Fruit fly (Drosophila melanogaster) Kc167 (cell line): ENCODE data around the gene CG15020.

Source experiments
- Myc ChIP-seq: fragments of >200 bp; optimal IDR thresholded peaks from 2 replicates; lab custom pipeline; 2017; ENCODE audit warnings: missing external identifiers
- Sin3A ChIP-seq: fragments of >200 bp; optimal IDR thresholded peaks from 2 replicates; lab custom pipeline; 2018; ENCODE audit warnings: missing external identifiers
- h ChIP-seq: fragments of >200 bp; optimal IDR thresholded peaks from 3 replicates; lab custom pipeline; 2018; ENCODE audit warnings: missing external identifiers
- insv ChIP-seq: fragments of >200 bp; optimal IDR thresholded peaks from 3 replicates; lab custom pipeline; 2018; ENCODE audit warnings: missing external identifiers
- psq ChIP-seq: fragments of >200 bp; optimal IDR thresholded peaks from 2 replicates; lab custom pipeline; 2017; ENCODE audit warnings: missing external identifiers
- ttk ChIP-seq: sonication (Bioruptor generic); optimal IDR thresholded peaks from 2 replicates; lab custom pipeline; 2017; ENCODE audit warnings: missing external identifiers

CG15020 gene

DNA sequence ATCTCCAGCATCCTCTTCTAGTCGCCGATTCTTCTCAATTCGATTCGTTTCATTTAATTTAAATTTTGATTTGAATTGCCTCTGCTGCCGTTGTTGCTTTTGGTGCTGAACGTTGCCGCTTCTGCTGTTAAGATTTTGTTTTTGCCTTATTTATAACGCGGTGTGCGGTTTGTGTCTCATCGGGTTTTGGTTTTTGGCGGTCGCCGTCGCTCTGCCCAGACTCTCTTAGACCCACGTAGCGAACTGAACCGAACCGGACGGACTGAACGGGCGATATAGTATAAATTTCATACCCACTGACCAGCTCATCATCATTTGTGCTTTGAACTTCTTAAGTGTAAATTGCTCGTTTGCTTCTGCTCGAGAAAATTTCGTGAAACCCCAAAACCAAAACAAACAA lies 24.8 kb downstream of the CG15020 start, which contains the start of gene CG12607:
TSS of gene CG12607 (plus strand) at position 301 of the 400 bp plus-strand sequence.
- TF ChIP-seq h (lab: Kevin White, UChicago) (no peak), insv (lab: Kevin White, UChicago) (no peak), Sin3A (lab: Kevin White, UChicago) (no peak), psq (lab: Kevin White, UChicago) (no peak), Myc (lab: Kevin White, UChicago) (no peak), ttk (lab: Kevin White, UChicago) (no peak)

DNA sequence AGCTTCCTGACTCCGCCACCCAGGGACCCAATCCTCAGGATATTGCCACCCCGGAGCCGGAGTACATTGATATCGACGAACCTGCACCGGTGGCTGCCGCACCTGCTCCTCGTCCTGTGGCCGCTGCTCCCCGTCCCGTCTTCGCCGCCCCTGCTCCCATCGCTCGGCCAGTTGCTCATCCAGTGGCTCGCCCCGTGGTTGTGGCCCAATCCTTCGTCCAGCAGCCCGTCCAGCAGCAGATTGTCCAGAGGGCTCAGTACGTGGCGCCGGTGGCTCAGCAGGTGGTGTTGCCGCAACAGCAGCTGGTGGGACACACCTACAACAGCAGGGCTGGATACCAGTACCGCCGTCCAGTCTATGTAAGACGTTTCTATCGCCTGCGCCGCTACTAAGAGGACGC lies 25.8 kb downstream of the CG15020 start:
- no peak for TF ChIP-seq psq (lab: Kevin White, UChicago)
- no peak for TF ChIP-seq Sin3A (lab: Kevin White, UChicago)
- TF ChIP-seq Myc (lab: Kevin White, UChicago), result no peak
- TF ChIP-seq ttk (lab: Kevin White, UChicago), result no peak
- TF ChIP-seq insv (lab: Kevin White, UChicago), result no peak
- no peak for TF ChIP-seq h (lab: Kevin White, UChicago)

DNA sequence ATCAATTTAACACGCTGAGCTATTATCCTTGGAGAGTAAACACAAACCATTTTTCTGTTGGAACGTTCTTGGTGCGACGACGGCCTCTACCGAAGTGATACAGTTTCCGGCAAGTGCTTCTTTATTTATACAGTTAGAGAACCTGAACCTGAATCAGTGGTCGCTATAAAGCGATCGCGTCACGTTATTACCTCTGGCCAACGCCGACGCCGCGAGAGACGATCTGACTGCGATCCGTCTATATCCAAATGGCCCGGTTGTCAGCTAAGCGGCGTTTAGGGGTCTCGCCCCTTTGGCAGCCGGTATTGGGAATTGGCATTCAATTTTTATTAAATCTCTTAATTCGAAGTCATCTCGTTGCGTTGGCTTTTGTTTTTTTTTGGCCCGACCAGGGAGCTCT lies 36.6 kb downstream of the CG15020 start, which contains the start of gene CG11345:
TSS of gene CG11345 (minus strand) at position 101 of the 400 bp plus-strand sequence.
- no peak for TF ChIP-seq h (lab: Kevin White, UChicago)

DNA sequence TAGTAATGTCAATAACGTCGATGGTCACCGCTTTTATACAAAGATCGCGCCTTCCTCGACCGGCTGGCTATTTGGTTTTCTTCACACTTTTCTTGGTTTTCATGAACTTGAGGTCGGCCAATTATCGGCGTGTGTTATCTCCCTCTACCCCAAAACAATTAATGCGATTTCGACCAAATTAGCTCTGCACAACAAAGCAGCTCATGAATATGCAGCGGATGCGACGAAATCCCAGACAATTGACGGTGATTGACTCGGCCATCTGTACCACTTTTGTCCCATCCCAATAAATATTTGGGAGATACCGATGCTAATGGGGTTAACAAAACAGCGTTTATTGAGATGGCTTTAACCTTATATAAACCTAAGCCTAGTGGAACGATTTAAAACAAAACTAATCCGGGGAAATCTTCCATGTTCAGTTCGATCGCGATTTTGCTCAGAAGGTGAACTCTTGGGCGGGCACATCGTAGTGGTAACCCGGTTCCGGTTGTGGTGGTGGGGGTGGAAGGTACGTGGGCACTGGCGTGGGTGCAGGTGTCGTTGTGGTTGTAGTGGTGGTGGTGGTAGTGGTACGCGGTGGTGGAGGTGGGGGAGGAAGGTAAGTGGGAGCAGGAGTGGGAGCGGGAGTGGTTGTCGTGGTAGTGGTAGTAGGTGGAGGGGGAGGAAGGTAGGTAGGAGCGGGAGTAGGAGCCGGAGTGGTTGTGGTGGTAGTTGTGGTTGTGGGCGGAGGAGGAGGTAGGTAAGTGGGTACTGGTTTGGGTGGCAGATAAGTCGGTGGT lies 39.0 kb downstream of the CG15020 start, which contains the start of gene CG15022:
TSS of gene CG15022 (minus strand) at position 11 of the 782 bp plus-strand sequence.
- TF ChIP-seq ttk (lab: Kevin White, UChicago), result no peak
- TF ChIP-seq h (lab: Kevin White, UChicago), result no peak

DNA sequence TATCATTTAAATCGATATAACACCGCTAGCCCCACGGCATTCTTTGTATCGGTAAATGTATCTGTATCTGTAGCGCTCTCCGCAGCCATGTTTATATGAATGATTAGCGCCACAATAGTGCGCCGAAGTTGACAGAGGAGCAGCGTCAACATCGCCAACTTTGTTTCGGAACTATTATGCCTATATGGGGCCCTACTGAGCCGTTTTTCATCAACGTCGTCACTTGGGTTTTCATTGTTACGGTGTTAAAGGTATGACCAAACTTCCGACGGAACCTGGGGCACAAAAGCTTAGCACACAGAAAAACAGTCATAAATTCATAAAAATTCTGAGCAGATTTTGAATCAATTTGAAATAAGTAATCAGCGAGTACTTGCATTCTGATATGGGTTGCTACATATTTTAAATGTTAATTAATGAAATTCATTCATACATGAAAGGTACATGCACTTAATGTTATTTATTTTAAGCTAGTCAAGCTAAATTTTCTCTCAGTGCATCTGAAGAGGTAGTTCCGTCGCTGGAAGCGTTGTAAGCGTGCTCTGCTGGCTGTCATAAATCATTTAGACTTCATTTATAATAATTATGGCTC lies 40.1 kb downstream of the CG15020 start, which contains the start of gene CG15023:
TSS of gene CG15023 (minus strand) at position 51 of the 592 bp plus-strand sequence.
- TF ChIP-seq Myc (lab: Kevin White, UChicago) (no peak), h (lab: Kevin White, UChicago) (no peak), insv (lab: Kevin White, UChicago) (no peak), Sin3A (lab: Kevin White, UChicago) (no peak), ttk (lab: Kevin White, UChicago) (no peak), psq (lab: Kevin White, UChicago) (no peak)

DNA sequence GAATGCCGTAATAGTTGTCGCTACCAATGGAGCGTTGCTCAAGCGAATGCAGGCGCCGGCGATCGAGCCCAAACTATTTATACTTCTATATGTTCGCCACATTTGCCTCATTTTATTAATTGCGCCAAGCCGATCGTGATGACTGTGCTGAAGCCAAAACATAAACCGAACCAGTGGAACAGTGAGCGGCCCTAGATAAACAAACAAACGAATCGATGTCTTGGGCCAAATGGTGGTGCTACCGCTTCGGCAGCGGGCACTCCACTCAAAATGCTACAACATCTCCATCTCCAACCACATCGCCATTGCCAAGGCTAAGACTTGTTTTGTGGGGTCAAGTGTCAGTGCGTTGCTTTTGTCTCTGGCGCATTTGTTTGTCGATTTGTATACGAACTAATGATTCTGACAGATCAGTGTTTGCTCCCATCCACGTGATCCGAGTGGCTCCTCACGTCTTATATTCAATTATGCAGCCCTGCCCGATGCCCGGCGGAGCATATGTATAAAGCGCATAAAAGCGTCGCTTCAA lies 42.4 kb downstream of the CG15020 start, which contains the start of gene CG15024:
TSS of gene CG15024 (minus strand) at position 51 of the 529 bp plus-strand sequence.
- TF ChIP-seq Sin3A (lab: Kevin White, UChicago), result no peak
- TF ChIP-seq ttk (lab: Kevin White, UChicago), result no peak
- no peak for TF ChIP-seq psq (lab: Kevin White, UChicago)
- no peak for TF ChIP-seq Myc (lab: Kevin White, UChicago)
- no peak for TF ChIP-seq h (lab: Kevin White, UChicago)
- no peak for TF ChIP-seq insv (lab: Kevin White, UChicago)

DNA sequence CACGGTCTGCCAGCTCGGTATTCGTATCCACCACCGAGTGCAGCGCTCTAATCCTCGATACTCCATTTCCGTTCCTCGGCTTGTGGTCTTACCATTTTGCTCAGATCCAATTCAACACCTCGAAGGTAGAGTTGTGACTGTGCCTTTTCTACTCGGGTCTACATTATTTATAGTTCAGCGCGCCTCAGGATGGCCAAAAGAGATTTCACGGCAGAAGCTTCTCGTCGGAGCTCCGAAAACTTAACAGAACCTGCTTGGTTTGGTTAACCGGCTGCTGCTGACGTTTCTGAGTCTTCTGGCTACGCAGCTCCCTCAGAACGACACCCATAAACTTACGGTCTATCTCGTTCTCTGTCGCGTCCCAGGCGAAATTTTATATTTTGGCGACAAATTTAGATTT lies 45.1 kb downstream of the CG15020 start, which contains the start of gene CG32241:
TSS of gene CG32241 (minus strand) at position 101 of the 400 bp plus-strand sequence.
- TF ChIP-seq Sin3A (lab: Kevin White, UChicago) (no peak), psq (lab: Kevin White, UChicago) (no peak), h (lab: Kevin White, UChicago) (no peak), Myc (lab: Kevin White, UChicago) (no peak), insv (lab: Kevin White, UChicago) (no peak), ttk (lab: Kevin White, UChicago) (no peak)

DNA sequence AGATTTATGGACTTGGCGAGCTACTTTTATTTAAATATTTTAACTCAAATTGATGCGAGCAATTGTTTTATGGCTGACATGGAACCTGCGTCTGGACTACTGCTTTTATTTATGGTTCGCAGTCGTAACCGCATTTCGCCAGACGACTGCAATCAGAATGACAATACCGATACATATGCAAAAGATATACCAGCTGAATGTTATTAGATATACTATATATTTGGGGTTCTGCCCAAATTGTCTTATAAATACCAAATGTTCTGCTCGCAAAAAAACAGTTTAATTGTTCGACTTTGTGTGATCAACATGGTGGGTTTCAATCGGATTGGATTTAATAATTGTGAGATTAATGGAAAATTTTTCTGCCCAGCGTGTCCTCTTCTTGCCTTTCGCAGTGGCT lies 48.2 kb downstream of the CG15020 start, which contains the start of gene CG32249:
TSS of gene CG32249 (plus strand) at position 301 of the 400 bp plus-strand sequence.
- TF ChIP-seq ttk (lab: Kevin White, UChicago) (no peak), insv (lab: Kevin White, UChicago) (no peak), Myc (lab: Kevin White, UChicago) (no peak)

DNA sequence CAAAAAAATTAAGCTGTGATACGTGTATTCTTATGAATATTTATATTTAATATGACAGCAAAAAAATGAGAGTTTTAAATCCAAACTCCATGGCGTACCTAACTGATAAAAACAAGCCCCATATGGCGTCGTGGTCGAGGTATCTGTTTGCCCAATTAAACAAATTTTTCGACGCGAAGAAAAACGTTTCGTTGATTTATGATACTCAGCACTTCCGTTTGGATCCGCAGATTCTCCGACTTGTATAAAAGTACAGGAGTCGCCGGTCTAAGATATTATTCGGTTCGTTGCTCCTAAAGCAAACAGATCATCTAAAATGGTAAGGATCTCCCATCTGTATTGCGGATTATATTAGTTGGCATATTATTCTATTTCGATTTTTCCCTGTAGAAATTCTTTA lies 50.0 kb downstream of the CG15020 start, which contains the start of gene CG32248:
TSS of gene CG32248 (plus strand) at position 301 of the 400 bp plus-strand sequence.
- TF ChIP-seq Sin3A (lab: Kevin White, UChicago), result no peak
- no peak for TF ChIP-seq h (lab: Kevin White, UChicago)
- no peak for TF ChIP-seq psq (lab: Kevin White, UChicago)
- no peak for TF ChIP-seq Myc (lab: Kevin White, UChicago)
- TF ChIP-seq ttk (lab: Kevin White, UChicago), result no peak
- no peak for TF ChIP-seq insv (lab: Kevin White, UChicago)

DNA sequence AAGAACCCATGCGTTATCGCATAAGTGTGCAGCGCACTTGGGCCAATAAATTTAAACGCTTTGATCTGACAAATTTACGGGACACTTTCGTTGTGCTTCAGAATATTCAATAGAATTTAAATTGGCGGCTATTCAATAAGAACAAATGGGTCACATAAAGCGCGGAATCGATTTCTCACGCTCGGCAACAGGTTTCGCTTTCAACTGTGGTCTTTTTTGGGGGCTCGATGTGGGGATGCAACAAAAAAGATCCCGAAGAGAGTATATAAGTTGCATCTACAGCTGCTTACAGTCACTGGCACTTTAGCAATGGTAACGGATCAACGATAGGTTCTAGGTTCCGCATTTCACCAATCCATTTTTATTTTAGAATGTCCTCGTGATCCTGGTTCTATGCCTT lies 51.3 kb downstream of the CG15020 start, which contains the start of gene CG11349:
TSS of gene CG11349 (plus strand) at position 301 of the 400 bp plus-strand sequence.
- TF ChIP-seq Sin3A (lab: Kevin White, UChicago) (no peak), h (lab: Kevin White, UChicago) (no peak), insv (lab: Kevin White, UChicago) (no peak)

DNA sequence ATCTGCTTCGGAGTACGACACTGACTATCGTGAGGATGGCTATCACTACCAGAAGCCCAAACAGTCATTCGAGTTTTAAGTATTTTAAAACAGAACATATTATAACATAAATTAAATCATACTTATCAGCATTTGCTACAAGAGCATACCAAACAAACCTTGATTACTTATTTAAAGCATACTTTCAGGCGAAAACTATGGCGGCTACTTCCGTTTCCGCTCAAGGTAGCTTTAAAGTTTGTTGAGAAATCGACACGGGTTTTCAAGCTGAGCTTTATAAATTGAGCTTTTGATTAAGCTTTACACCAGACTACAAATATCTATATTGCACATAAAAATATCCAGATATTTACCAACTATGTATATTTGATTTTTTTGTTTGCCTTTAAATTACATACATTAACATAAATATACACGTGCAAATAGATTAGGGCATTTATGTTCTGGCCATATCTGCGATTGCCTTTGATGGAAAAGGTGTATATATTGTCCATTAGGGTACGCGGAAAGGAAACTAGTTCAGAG lies 53.5 kb downstream of the CG15020 start:
- no peak for TF ChIP-seq Sin3A (lab: Kevin White, UChicago)
